Worm (Caenorhabditis elegans): ENCODE results near the gene H03A11.2.

H03A11.2 gene

ce11 chrX:15236036-15236435 lies 5.6 kb upstream of the H03A11.2 start:
- TF ChIP-seq nhr-90 (tag; optimal IDR thresholded peaks at IDR 0.05; ENCODE audit: poor library complexity), result peak; percentile 15
- no peak for TF ChIP-seq swsn-7 (tag; optimal IDR thresholded peaks at IDR 0.05)
- peak; percentile 52 for TF ChIP-seq rnt-1 (tag; optimal IDR thresholded peaks at IDR 0.05)
- no peak for TF ChIP-seq isw-1 (GFP tag; IDR thresholded peaks at IDR 0.05)
- no peak for TF ChIP-seq efl-3 (GFP tag; optimal IDR thresholded peaks at IDR 0.05)
- TF ChIP-seq ceh-8 (GFP tag; optimal IDR thresholded peaks at IDR 0.05), result no peak
- no peak for TF ChIP-seq tlp-1 (tag; optimal IDR thresholded peaks at IDR 0.05)
- TF ChIP-seq ceh-82 (tag; optimal IDR thresholded peaks at IDR 0.05), result no peak
- TF ChIP-seq C16A3.4 (tag; optimal IDR thresholded peaks at IDR 0.05), result no peak
- TF ChIP-seq ztf-11 (tag; optimal IDR thresholded peaks at IDR 0.05), result no peak
- no peak for TF ChIP-seq fkh-10 (GFP tag; optimal IDR thresholded peaks at IDR 0.05)
- no peak for TF ChIP-seq ceh-88 (GFP tag; IDR thresholded peaks at IDR 0.05)
- TF ChIP-seq elt-2 (tag; optimal IDR thresholded peaks at IDR 0.05), result no peak
- no peak for TF ChIP-seq egl-27 (tag; optimal IDR thresholded peaks at IDR 0.05)
- no peak for TF ChIP-seq nhr-11 (tag; optimal IDR thresholded peaks at IDR 0.05)
- no peak for TF ChIP-seq C04F5.9 (tag; optimal IDR thresholded peaks at IDR 0.05)
- peak in 1 of 6 experiments; percentile 38 for TF ChIP-seq elt-3 (tag; optimal IDR thresholded peaks at IDR 0.05)
- no peak for TF ChIP-seq dsc-1 (tag; optimal IDR thresholded peaks at IDR 0.05)
- no peak for TF ChIP-seq efl-1 (optimal IDR thresholded peaks at IDR 0.05)
- TF ChIP-seq efl-1 (GFP tag; optimal IDR thresholded peaks at IDR 0.05 in 1 of 2), result peak in 1 of 2 experiments; percentile 47
- TF ChIP-seq grh-1 (GFP tag; IDR thresholded peaks at IDR 0.05), result no peak
- peak; percentile 28; the same call in 1 of the 2 replicates for TF ChIP-seq nhr-19 (GFP tag; conservative IDR thresholded peaks at IDR 0.05)
- peak; percentile 36 for TF ChIP-seq nhr-47 (tag; optimal IDR thresholded peaks at IDR 0.05)
- no peak for TF ChIP-seq aly-2 (tag; optimal IDR thresholded peaks at IDR 0.05)
- no peak for TF ChIP-seq fos-1 (tag; optimal IDR thresholded peaks at IDR 0.05)
- TF ChIP-seq lin-35 (GFP tag; optimal IDR thresholded peaks at IDR 0.05), result peak in 1 of 2 experiments; percentile 53
- no peak for TF ChIP-seq hlh-4 (tag; optimal IDR thresholded peaks at IDR 0.05)
- TF ChIP-seq nhr-12 (tag; optimal IDR thresholded peaks at IDR 0.05), result no peak
- no peak for TF ChIP-seq sup-37 (GFP tag; optimal IDR thresholded peaks at IDR 0.05)
- no peak for TF ChIP-seq ceh-90 (tag; optimal IDR thresholded peaks at IDR 0.05)
- TF ChIP-seq mab-9 (GFP tag; IDR thresholded peaks at IDR 0.05), result no peak
- peak in 1 of 2 experiments; percentile 28 for TF ChIP-seq mdl-1 (tag; optimal IDR thresholded peaks at IDR 0.05)
- no peak for TF ChIP-seq zag-1 (tag; optimal IDR thresholded peaks at IDR 0.05)
- no peak for TF ChIP-seq ets-5 (GFP tag; IDR thresholded peaks at IDR 0.05)
- TF ChIP-seq fkh-8 (tag; optimal IDR thresholded peaks at IDR 0.05), result no peak
- TF ChIP-seq ztf-4 (tag; optimal IDR thresholded peaks at IDR 0.05), result no peak
- no peak for TF ChIP-seq skn-1 (tag; optimal IDR thresholded peaks at IDR 0.05)
- no peak for TF ChIP-seq aha-1 (tag; optimal IDR thresholded peaks at IDR 0.05)
- TF ChIP-seq nhr-76 (tag; optimal IDR thresholded peaks at IDR 0.05), result no peak
- TF ChIP-seq nhr-77 (tag; optimal IDR thresholded peaks at IDR 0.05), result no peak
- no peak for TF ChIP-seq ces-1 (GFP tag; optimal IDR thresholded peaks at IDR 0.05)
- no peak for TF ChIP-seq lin-13 (GFP tag; optimal IDR thresholded peaks at IDR 0.05)
- TF ChIP-seq hpl-2 (GFP tag; optimal IDR thresholded peaks at IDR 0.05), result no peak
- no peak for TF ChIP-seq egl-13 (tag; optimal IDR thresholded peaks at IDR 0.05)
- no peak for TF ChIP-seq hlh-17 (GFP tag; optimal IDR thresholded peaks at IDR 0.05; ENCODE audit: borderline replicate concordance)
- no peak for TF ChIP-seq unc-86 (tag; optimal IDR thresholded peaks at IDR 0.05)
- no peak for TF ChIP-seq lin-15B (tag; optimal IDR thresholded peaks at IDR 0.05)
- no peak for TF ChIP-seq unc-98 (GFP tag; IDR thresholded peaks at IDR 0.05)
- TF ChIP-seq ama-1 (optimal IDR thresholded peaks at IDR 0.05), result no peak
- TF ChIP-seq nhr-71 (tag; optimal IDR thresholded peaks at IDR 0.05), result peak; percentile 53
- TF ChIP-seq sptf-1 (tag; optimal IDR thresholded peaks at IDR 0.05), result no peak
- TF ChIP-seq alr-1 (tag; optimal IDR thresholded peaks at IDR 0.05; ENCODE audit: borderline replicate concordance), result no peak
- no peak for TF ChIP-seq snpc-4 (tag; optimal IDR thresholded peaks at IDR 0.05)
- TF ChIP-seq snu-23 (GFP tag; optimal IDR thresholded peaks at IDR 0.05), result peak; percentile 63

Measured in whole organism, L1 larva.